Fruit fly (Drosophila melanogaster) whole organism, larva: ENCODE data around the gene Obp83a.

ENCODE experiments used
- noc ChIP-seq: fragments of 200-800 bp; sonication (Bioruptor generic); optimal IDR thresholded peaks from 3 replicates; lab custom pipeline; 2019; ENCODE audit warnings: missing biosample characterization, mild to moderate bottlenecking, missing genetic modification characterization, moderate library complexity

Obp83a gene

dm6 chr3R:5927841-5928240 is 47.2 kb downstream of the Obp83a start:
- no peak for TF ChIP-seq noc

dm6 chr3R:5924667-5925066 is 50.4 kb downstream of the Obp83a start:
- no peak for TF ChIP-seq noc
